Fruit fly (Drosophila melanogaster) whole organism, prepupa: ENCODE results near the gene Cpr11A.

Experiments
- CG15336 ChIP-seq: fragments of 200-800 bp; sonication (Bioruptor generic); IDR thresholded peaks from 2 replicates; pipeline ENCODE4 v1.3.6; 2022; ENCODE audit warnings: missing biosample characterization, missing genetic modification characterization
- CG32006 ChIP-seq: fragments of 200-800 bp; sonication (Bioruptor generic); optimal IDR thresholded peaks from 3 replicates; lab custom pipeline; 2017; ENCODE audit warnings: missing biosample characterization, mild to moderate bottlenecking, missing genetic modification characterization
- CG34406 ChIP-seq: fragments of 200-800 bp; sonication (Bioruptor generic); optimal IDR thresholded peaks from 3 replicates; lab custom pipeline; 2016; ENCODE audit warnings: missing biosample characterization, missing genetic modification characterization
- CG6276 ChIP-seq: fragments of 200-800 bp; sonication (Bioruptor generic); optimal IDR thresholded peaks from 2 replicates; lab custom pipeline; 2017; ENCODE audit warnings: missing biosample characterization, mild to moderate bottlenecking, missing genetic modification characterization
- CG6808 ChIP-seq: fragments of 200-800 bp; sonication (Bioruptor generic); optimal IDR thresholded peaks from 3 replicates; lab custom pipeline; 2017; ENCODE audit warnings: missing biosample characterization, missing genetic modification characterization, mild to moderate bottlenecking, moderate library complexity, missing genetic modification reagents
- Gug ChIP-seq: fragments of 200-800 bp; sonication (Bioruptor generic); IDR thresholded peaks from 2 replicates; pipeline ENCODE4 v1.3.6; 2022; ENCODE audit warnings: missing biosample characterization, missing genetic modification characterization
- Hr38 ChIP-seq: sonication (Bioruptor generic); optimal IDR thresholded peaks from 2 replicates; lab custom pipeline; 2016; ENCODE audit warnings: missing biosample characterization, missing genetic modification characterization
- Met ChIP-seq: fragments of 200-800 bp; sonication (Bioruptor generic); optimal IDR thresholded peaks from 3 replicates; lab custom pipeline; 2016; ENCODE audit warnings: missing biosample characterization, missing genetic modification characterization
- Sox102F ChIP-seq: fragments of 200-800 bp; sonication (Bioruptor generic); optimal IDR thresholded peaks from 2 replicates; lab custom pipeline; 2016; ENCODE audit warnings: missing biosample characterization, mild to moderate bottlenecking, missing genetic modification characterization
- cyc ChIP-seq: fragments of 200-800 bp; sonication (Bioruptor generic); optimal IDR thresholded peaks from 3 replicates; lab custom pipeline; 2016; ENCODE audit warnings: missing biosample characterization, missing genetic modification characterization
- eg ChIP-seq: fragments of 200-800 bp; sonication (Bioruptor generic); IDR thresholded peaks from 3 replicates; pipeline ENCODE4 v1.3.6; 2022; ENCODE audit warnings: missing biosample characterization, missing genetic modification characterization
- salr ChIP-seq, 2 experiments: fragments of 200-800 bp; sonication (Bioruptor generic); optimal IDR thresholded peaks; 3 replicates each; lab custom pipeline; 2016 to 2018; ENCODE audit warnings: missing biosample characterization in 2 of 2, missing genetic modification characterization in 2 of 2, mild to moderate bottlenecking in 1 of 2

DNA sequence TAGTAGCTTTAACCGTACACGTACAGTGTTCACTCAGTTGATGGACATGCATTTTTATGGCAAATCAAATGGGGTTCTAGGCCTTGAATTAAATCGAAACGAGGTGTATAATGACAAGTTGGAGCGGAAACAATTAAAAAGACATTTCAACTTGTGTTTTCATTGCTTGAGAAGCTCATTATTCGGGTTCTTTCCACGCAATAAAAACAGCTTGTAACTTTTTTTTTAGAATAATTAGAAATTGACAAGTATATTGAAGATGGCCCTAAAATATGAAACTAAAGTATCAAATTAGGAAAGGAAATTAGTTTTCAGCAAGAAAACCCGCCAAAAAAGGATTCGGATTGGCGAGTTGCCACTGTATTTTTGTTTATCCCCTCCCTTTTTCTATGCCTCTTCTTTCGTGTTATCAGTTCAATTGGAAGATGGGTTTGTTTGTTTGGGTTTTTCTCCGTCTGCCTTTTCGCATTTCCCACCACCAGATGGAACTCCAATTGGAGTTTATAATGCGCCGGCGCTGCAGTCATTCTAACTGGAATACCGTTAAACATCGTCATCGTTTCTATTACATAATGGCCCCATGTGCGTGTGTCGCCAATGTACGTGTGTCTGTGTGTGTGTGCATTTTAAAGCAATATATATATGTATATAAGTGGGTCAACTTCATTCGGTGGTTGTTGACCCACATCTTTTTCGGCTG lies 20.1 kb upstream of the Cpr11A start:
- TF ChIP-seq salr (GFP tag; optimal IDR thresholded peaks at IDR 0.05; lab: Kevin White, UChicago) = no peak
- no peak for TF ChIP-seq CG6808 (GFP tag; lab: Kevin White, UChicago)
- TF ChIP-seq Hr38 (GFP tag; lab: Kevin White, UChicago) = no peak
- no peak for TF ChIP-seq Gug
- TF ChIP-seq Sox102F (GFP tag; lab: Kevin White, UChicago) = no peak
- peak; percentile 36 for TF ChIP-seq CG32006 (GFP tag; lab: Kevin White, UChicago)
- TF ChIP-seq Met (GFP tag; lab: Kevin White, UChicago) = no peak
- TF ChIP-seq CG15336 (GFP tag; lab: Robert Waterston, UW) = no peak
- no peak for TF ChIP-seq CG6276 (GFP tag; lab: Kevin White, UChicago)
- TF ChIP-seq CG34406 (GFP tag; lab: Kevin White, UChicago) = no peak
- TF ChIP-seq cyc (GFP tag; lab: Kevin White, UChicago) = no peak
- TF ChIP-seq eg (GFP tag; lab: Robert Waterston, UW) = 0 out of 3 replicates have a peak, but pooled peaks have one; percentile 5
